Worm (Caenorhabditis elegans) whole organism, midembryonic: Measurements from ENCODE around the gene fln-2.

ENCODE experiments used
- T22C8.4 ChIP-seq: fragments of 200-800 bp; sonication (Bioruptor generic); IDR thresholded peaks from 2 replicates; pipeline ENCODE4 v1.3.6; 2022; ENCODE audit warnings: missing genetic modification characterization, missing compliant biosample characterization
- cog-1 ChIP-seq: sonication (generic microtip); optimal IDR thresholded peaks from 2 replicates; lab custom pipeline; 2016; ENCODE audit warnings: missing genetic modification characterization, missing compliant biosample characterization
- flt-1 ChIP-seq: fragments of 200-800 bp; sonication (Bioruptor generic); IDR thresholded peaks from 2 replicates; pipeline ENCODE4 v1.3.6; 2022; ENCODE audit warnings: missing genetic modification characterization, missing compliant biosample characterization
- klf-2 ChIP-seq: fragments of 200-800 bp; sonication (Bioruptor generic); conservative IDR thresholded peaks from 2 replicates; pipeline ENCODE4 v1.3.6; 2022; ENCODE audit warnings: missing genetic modification reagents, missing genetic modification characterization, missing compliant biosample characterization
- med-1 ChIP-seq: sonication (generic microtip); optimal IDR thresholded peaks from 2 replicates; lab custom pipeline; 2017; ENCODE audit warnings: missing genetic modification characterization, mild to moderate bottlenecking, missing compliant biosample characterization, antibody characterized with exemption, missing genetic modification reagents; ENCODE audit not compliant: insufficient read depth
- ref-1 ChIP-seq: fragments of 200-800 bp; sonication (Bioruptor generic); conservative IDR thresholded peaks from 2 replicates; pipeline ENCODE4 v1.3.6; 2022; ENCODE audit warnings: missing genetic modification reagents, missing genetic modification characterization, missing compliant biosample characterization
- tab-1 ChIP-seq: fragments of 200-800 bp; sonication (Bioruptor generic); IDR thresholded peaks from 2 replicates; pipeline ENCODE4 v1.3.6; 2022; ENCODE audit warnings: missing genetic modification characterization, missing compliant biosample characterization
- ztf-23 ChIP-seq: fragments of 200-800 bp; sonication (Bioruptor generic); IDR thresholded peaks from 2 replicates; pipeline ENCODE4 v1.3.6; 2022; ENCODE audit warnings: missing genetic modification reagents, missing genetic modification characterization, missing compliant biosample characterization
- ztf-29 ChIP-seq: fragments of 200-800 bp; sonication (Bioruptor generic); IDR thresholded peaks from 2 replicates; pipeline ENCODE4 v1.3.6; 2022; ENCODE audit warnings: missing genetic modification reagents, missing genetic modification characterization, missing compliant biosample characterization

fln-2 gene

ce11 chrX:9397401-9397800, at the start of gene fln-2:
Gene fln-2 (plus strand): TSS chrX:9397701.
- no peak for TF ChIP-seq med-1 (GFP tag; lab: Kevin White, UChicago)
- TF ChIP-seq tab-1: no peak
- no peak for TF ChIP-seq ztf-29 (GFP tag; lab: Robert Waterston, UW)
- no peak for TF ChIP-seq flt-1 (GFP tag; lab: Robert Waterston, UW)
- TF ChIP-seq T22C8.4 (GFP tag; lab: Robert Waterston, UW): no peak
- no peak for TF ChIP-seq klf-2 (GFP tag; lab: Robert Waterston, UW)
- no peak for TF ChIP-seq cog-1
- TF ChIP-seq ref-1 (GFP tag; lab: Robert Waterston, UW): no peak

- TF ChIP-seq klf-2 (GFP tag; lab: Robert Waterston, UW): no peak
- no peak for TF ChIP-seq tab-1
- no peak for TF ChIP-seq flt-1 (GFP tag; lab: Robert Waterston, UW)
- TF ChIP-seq med-1 (GFP tag; lab: Kevin White, UChicago): no peak
- no peak for TF ChIP-seq T22C8.4 (GFP tag; lab: Robert Waterston, UW)
Observed at ce11 chrX:9349844-9350556, 47.5 kb upstream of the fln-2 start, which contains the start of gene flp-20. Gene flp-20 (minus strand): TSS chrX:9349894.

ce11 chrX:9361136-9361535, 36.4 kb upstream of the fln-2 start:
- TF ChIP-seq ztf-29 (GFP tag; lab: Robert Waterston, UW) (no peak), tab-1 (no peak), ref-1 (GFP tag; lab: Robert Waterston, UW) (no peak), cog-1 (no peak), med-1 (GFP tag; lab: Kevin White, UChicago) (no peak), T22C8.4 (GFP tag; lab: Robert Waterston, UW) (no peak), klf-2 (GFP tag; lab: Robert Waterston, UW) (no peak), ztf-23 (no peak), flt-1 (GFP tag; lab: Robert Waterston, UW) (no peak)

- TF ChIP-seq ztf-29 (GFP tag; lab: Robert Waterston, UW): no peak
- no peak for TF ChIP-seq T22C8.4 (GFP tag; lab: Robert Waterston, UW)
- no peak for TF ChIP-seq klf-2 (GFP tag; lab: Robert Waterston, UW)
- TF ChIP-seq ref-1 (GFP tag; lab: Robert Waterston, UW): no peak
- no peak for TF ChIP-seq tab-1
- no peak for TF ChIP-seq flt-1 (GFP tag; lab: Robert Waterston, UW)
- TF ChIP-seq ztf-23: no peak
- no peak for TF ChIP-seq med-1 (GFP tag; lab: Kevin White, UChicago)
- no peak for TF ChIP-seq cog-1
Observed at ce11 chrX:9364082-9364481, 33.4 kb upstream of the fln-2 start.

- no peak for TF ChIP-seq T22C8.4 (GFP tag; lab: Robert Waterston, UW)
- no peak for TF ChIP-seq cog-1
- no peak for TF ChIP-seq ref-1 (GFP tag; lab: Robert Waterston, UW)
- no peak for TF ChIP-seq med-1 (GFP tag; lab: Kevin White, UChicago)
- TF ChIP-seq ztf-23: no peak
- no peak for TF ChIP-seq klf-2 (GFP tag; lab: Robert Waterston, UW)
- no peak for TF ChIP-seq flt-1 (GFP tag; lab: Robert Waterston, UW)
- TF ChIP-seq tab-1: no peak
- TF ChIP-seq ztf-29 (GFP tag; lab: Robert Waterston, UW): no peak
Observed at ce11 chrX:9364501-9364900, 33.0 kb upstream of the fln-2 start, which contains the start of gene pkc-2. Gene pkc-2 (plus strand): TSS chrX:9364818.

- TF ChIP-seq med-1 (GFP tag; lab: Kevin White, UChicago): no peak
- TF ChIP-seq ref-1 (GFP tag; lab: Robert Waterston, UW): no peak
- no peak for TF ChIP-seq klf-2 (GFP tag; lab: Robert Waterston, UW)
- no peak for TF ChIP-seq cog-1
Observed at ce11 chrX:9369927-9370326, 27.6 kb upstream of the fln-2 start.

- no peak for TF ChIP-seq med-1 (GFP tag; lab: Kevin White, UChicago)
Observed at ce11 chrX:9372221-9372620, 25.3 kb upstream of the fln-2 start.

- TF ChIP-seq med-1 (GFP tag; lab: Kevin White, UChicago): no peak
- 0 out of 2 replicates have a peak, but pooled peaks have one; percentile 28 for TF ChIP-seq ref-1 (GFP tag; lab: Robert Waterston, UW)
- TF ChIP-seq T22C8.4 (GFP tag; lab: Robert Waterston, UW): no peak
- no peak for TF ChIP-seq ztf-29 (GFP tag; lab: Robert Waterston, UW)
- TF ChIP-seq ztf-23: no peak; the same call in none of the 2 replicates
- TF ChIP-seq klf-2 (GFP tag; lab: Robert Waterston, UW): no peak
- peak; percentile 63; the same call in 1 of the 2 replicates for TF ChIP-seq tab-1
- TF ChIP-seq flt-1 (GFP tag; lab: Robert Waterston, UW): peak; percentile 82
- TF ChIP-seq cog-1: no peak
Observed at ce11 chrX:9372987-9373386, 24.5 kb upstream of the fln-2 start.

- no peak for TF ChIP-seq med-1 (GFP tag; lab: Kevin White, UChicago)
- TF ChIP-seq ztf-23: no peak
Observed at ce11 chrX:9373729-9374128, 23.8 kb upstream of the fln-2 start.

ce11 chrX:9387041-9387440, 10.5 kb upstream of the fln-2 start, which contains the start of gene C23F12.4:
Gene C23F12.4 (plus strand): TSS chrX:9387341.
- TF ChIP-seq ztf-29 (GFP tag; lab: Robert Waterston, UW) (no peak), med-1 (GFP tag; lab: Kevin White, UChicago) (no peak), cog-1 (no peak)
